Worm (Caenorhabditis elegans): ENCODE results near the gene npr-35.
A peak's percentile ranks its signal among the peaks of the same experiment; 100 is the strongest.

DNA sequence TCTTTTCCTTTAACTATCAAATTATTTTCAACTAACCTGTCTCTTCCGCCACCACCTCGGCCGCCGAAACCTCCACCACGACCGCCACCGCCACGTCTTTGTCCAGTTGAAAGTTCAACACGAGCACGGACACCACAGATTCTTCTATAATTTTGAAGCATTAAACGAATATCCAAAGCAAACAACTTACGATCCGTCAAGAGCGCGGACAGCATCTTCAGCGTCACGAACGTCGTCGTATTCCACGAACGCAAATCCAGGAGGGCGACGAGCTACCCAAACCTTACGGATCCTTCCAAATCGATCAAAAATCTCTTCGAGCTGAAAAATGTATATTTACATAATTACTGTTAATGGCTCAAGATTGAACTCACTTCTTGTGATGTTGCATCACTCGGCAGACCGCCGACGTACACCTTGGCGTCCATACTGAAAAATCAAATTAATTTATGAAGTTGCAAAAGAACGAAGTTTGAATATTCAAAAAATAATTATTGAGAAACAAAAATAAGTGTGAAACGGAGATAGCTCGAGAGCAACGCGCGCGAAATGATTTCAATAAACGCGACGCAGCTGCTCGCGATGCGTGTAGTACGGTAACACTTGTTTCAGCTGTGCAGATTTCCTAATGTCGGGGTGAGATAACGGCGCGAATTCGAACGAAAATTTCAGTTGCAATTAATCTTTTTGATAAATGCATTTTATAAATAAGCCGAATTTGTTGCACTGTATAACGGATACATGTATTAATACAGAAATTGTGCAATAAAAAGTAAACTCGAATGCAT lies 47.4 kb downstream of the npr-35 start, which contains the start of gene rsp-6:
- peak; percentile 41 for TF ChIP-seq ama-1 (optimal IDR thresholded peaks at IDR 0.05)
- no peak for TF ChIP-seq aly-1 (tag; optimal IDR thresholded peaks at IDR 0.05)
- TF ChIP-seq tra-4 (tag; optimal IDR thresholded peaks at IDR 0.05): no peak
- no peak for TF ChIP-seq flt-1 (GFP tag; IDR thresholded peaks at IDR 0.05)
- TF ChIP-seq ets-7 (tag; optimal IDR thresholded peaks at IDR 0.05): no peak
- TF ChIP-seq pes-1 (GFP tag; IDR thresholded peaks at IDR 0.05): no peak
- TF ChIP-seq tbx-37 (GFP tag; conservative IDR thresholded peaks at IDR 0.05): no peak
- no peak for TF ChIP-seq hnd-1 (tag; optimal IDR thresholded peaks at IDR 0.05)
- TF ChIP-seq F13C5.2 (tag; optimal IDR thresholded peaks at IDR 0.05): peak; percentile 84
- no peak for TF ChIP-seq ceh-36 (tag; optimal IDR thresholded peaks at IDR 0.05)
